Fruit fly (Drosophila melanogaster) whole organism, embryonic: ENCODE data around the gene CG3702.
A peak's percentile ranks its signal among the peaks of the same experiment; 100 is the strongest.

Experiments
- Aef1 ChIP-seq: fragments of 200-800 bp; sonication (Bioruptor generic); IDR thresholded peaks from 3 replicates; pipeline ENCODE4 v1.3.6; 2022; ENCODE audit warnings: missing biosample characterization, missing genetic modification characterization
- Asciz ChIP-seq: fragments of 200-800 bp; sonication (Bioruptor generic); optimal IDR thresholded peaks from 2 replicates; lab custom pipeline; 2017; ENCODE audit warnings: missing biosample characterization, mild to moderate bottlenecking, missing genetic modification characterization, missing genetic modification reagents
- Bgb ChIP-seq: fragments of 200-800 bp; sonication (Bioruptor generic); IDR thresholded peaks from 2 replicates; pipeline ENCODE4 v1.3.6; 2022; ENCODE audit warnings: missing biosample characterization, missing genetic modification characterization; ENCODE audit not compliant: partially characterized antibody
- Bteb2 ChIP-seq: fragments of 200-800 bp; sonication (Bioruptor generic); optimal IDR thresholded peaks from 2 replicates; lab custom pipeline; 2016; ENCODE audit warnings: missing biosample characterization, missing genetic modification characterization
- C15 ChIP-seq: fragments of 200-800 bp; sonication (Bioruptor generic); IDR thresholded peaks from 3 replicates; pipeline ENCODE4 v1.3.6; 2022; ENCODE audit warnings: missing biosample characterization, missing genetic modification characterization
- CG12155 ChIP-seq: fragments of 200-800 bp; sonication (Bioruptor generic); optimal IDR thresholded peaks from 3 replicates; lab custom pipeline; 2016; ENCODE audit warnings: missing biosample characterization, missing genetic modification characterization
- CG12236 ChIP-seq: fragments of 200-800 bp; sonication (Bioruptor generic); optimal IDR thresholded peaks from 2 replicates; lab custom pipeline; 2016; ENCODE audit warnings: missing biosample characterization, missing genetic modification characterization
- CG12299 ChIP-seq: fragments of 200-800 bp; sonication (Bioruptor generic); optimal IDR thresholded peaks from 2 replicates; lab custom pipeline; 2018; ENCODE audit warnings: missing biosample characterization, mild to moderate bottlenecking, missing genetic modification characterization
- CG12391 ChIP-seq: fragments of 200-800 bp; sonication (Bioruptor generic); optimal IDR thresholded peaks from 3 replicates; lab custom pipeline; 2018; ENCODE audit warnings: missing biosample characterization, mild to moderate bottlenecking, missing genetic modification characterization, moderate library complexity
- CG13287 ChIP-seq: fragments of 200-800 bp; sonication (Bioruptor generic); IDR thresholded peaks from 2 replicates; pipeline ENCODE4 v1.3.6; 2022; ENCODE audit warnings: missing biosample characterization, missing genetic modification characterization; ENCODE audit not compliant: partially characterized antibody
- CG13894 ChIP-seq: fragments of 200-800 bp; sonication (Bioruptor generic); optimal IDR thresholded peaks from 3 replicates; lab custom pipeline; 2018; ENCODE audit warnings: missing biosample characterization, mild to moderate bottlenecking, missing genetic modification characterization, moderate library complexity
- CG14014 ChIP-seq: fragments of 200-800 bp; sonication (Bioruptor generic); IDR thresholded peaks from 2 replicates; pipeline ENCODE4 v1.3.6; 2022; ENCODE audit warnings: missing biosample characterization, missing genetic modification characterization
- CG1603 ChIP-seq: fragments of 200-800 bp; sonication (Bioruptor generic); optimal IDR thresholded peaks from 2 replicates; lab custom pipeline; 2019; ENCODE audit warnings: missing biosample characterization, mild to moderate bottlenecking, missing genetic modification characterization, moderate library complexity
- CG16863 ChIP-seq: fragments of 200-800 bp; sonication (Bioruptor generic); optimal IDR thresholded peaks from 3 replicates; lab custom pipeline; 2016; ENCODE audit warnings: missing biosample characterization, missing genetic modification characterization
- CG30431 ChIP-seq: fragments of 200-800 bp; sonication (Bioruptor generic); optimal IDR thresholded peaks from 2 replicates; lab custom pipeline; 2017; ENCODE audit warnings: missing biosample characterization, missing genetic modification characterization
- CG3281 ChIP-seq: fragments of 200-800 bp; sonication (Bioruptor generic); optimal IDR thresholded peaks from 3 replicates; lab custom pipeline; 2017; ENCODE audit warnings: missing biosample characterization, mild to moderate bottlenecking, missing genetic modification characterization
- CG33557 ChIP-seq: fragments of 200-800 bp; sonication (Bioruptor generic); optimal IDR thresholded peaks from 2 replicates; lab custom pipeline; 2019; ENCODE audit warnings: missing biosample characterization, mild to moderate bottlenecking, missing genetic modification characterization, moderate library complexity
- CG3407 ChIP-seq: fragments of 200-800 bp; sonication (Bioruptor generic); optimal IDR thresholded peaks from 2 replicates; lab custom pipeline; 2018; ENCODE audit warnings: missing biosample characterization, mild to moderate bottlenecking, missing genetic modification characterization
- CG34224 ChIP-seq: fragments of 200-800 bp; sonication (Bioruptor generic); IDR thresholded peaks from 3 replicates; pipeline ENCODE4 v1.3.6; 2022; ENCODE audit warnings: missing biosample characterization, missing genetic modification characterization; ENCODE audit not compliant: partially characterized antibody
- CG3838 ChIP-seq: fragments of 200-800 bp; sonication (Bioruptor generic); optimal IDR thresholded peaks from 3 replicates; lab custom pipeline; 2016; ENCODE audit warnings: missing biosample characterization, missing genetic modification characterization
- CG6175 ChIP-seq: fragments of 200-800 bp; sonication (Bioruptor generic); IDR thresholded peaks from 3 replicates; pipeline ENCODE4 v1.3.6; 2022; ENCODE audit warnings: missing biosample characterization, missing genetic modification characterization
- CG7745 ChIP-seq: fragments of 200-800 bp; sonication (Bioruptor generic); optimal IDR thresholded peaks from 2 replicates; lab custom pipeline; 2018; ENCODE audit warnings: missing biosample characterization, mild to moderate bottlenecking, missing genetic modification characterization, moderate library complexity
- CG7786 ChIP-seq: fragments of 200-800 bp; sonication (Bioruptor generic); optimal IDR thresholded peaks from 2 replicates; lab custom pipeline; 2016; ENCODE audit warnings: missing biosample characterization, missing genetic modification characterization
- CG8281 ChIP-seq: fragments of 200-800 bp; sonication (Bioruptor generic); optimal IDR thresholded peaks from 2 replicates; lab custom pipeline; 2018; ENCODE audit warnings: missing biosample characterization, mild to moderate bottlenecking, missing genetic modification characterization, moderate library complexity
- CG8765 ChIP-seq: fragments of 200-800 bp; sonication (Bioruptor generic); IDR thresholded peaks from 2 replicates; pipeline ENCODE4 v1.3.6; 2022; ENCODE audit warnings: missing biosample characterization, missing genetic modification characterization
- CG9817 ChIP-seq: fragments of 200-800 bp; sonication (Bioruptor generic); optimal IDR thresholded peaks from 2 replicates; lab custom pipeline; 2018; ENCODE audit warnings: missing biosample characterization, mild to moderate bottlenecking, missing genetic modification characterization, moderate library complexity
- CG9932 ChIP-seq: fragments of 200-800 bp; sonication (Bioruptor generic); IDR thresholded peaks from 2 replicates; pipeline ENCODE4 v1.3.6; 2022; ENCODE audit warnings: missing biosample characterization, missing genetic modification characterization
- Chrac-16 ChIP-seq: fragments of 200-800 bp; sonication (Bioruptor generic); optimal IDR thresholded peaks from 3 replicates; lab custom pipeline; 2016; ENCODE audit warnings: missing biosample characterization, missing genetic modification characterization
- E2f2 ChIP-seq: fragments of 200-800 bp; sonication (Bioruptor generic); IDR thresholded peaks from 2 replicates; pipeline ENCODE4 v1.3.6; 2022; ENCODE audit warnings: missing biosample characterization, missing genetic modification characterization
- HLH3B ChIP-seq: fragments of 200-800 bp; sonication (Bioruptor generic); IDR thresholded peaks from 2 replicates; pipeline ENCODE4 v1.3.6; 2022; ENCODE audit warnings: missing biosample characterization, missing genetic modification characterization
- HLHmδ ChIP-seq: fragments of 200-800 bp; sonication (Bioruptor generic); optimal IDR thresholded peaks from 2 replicates; lab custom pipeline; 2018; ENCODE audit warnings: missing biosample characterization, mild to moderate bottlenecking, missing genetic modification characterization, moderate library complexity
- Stat92E ChIP-seq, 3 experiments: fragments of >200 bp in 2 of 3; fragments of 200-800 bp in 1 of 3; sonication (Bioruptor generic) in 1 of 3; optimal IDR thresholded peaks; 2 replicates each; lab custom pipeline; 2017 to 2019; ENCODE audit warnings: missing biosample characterization in 3 of 3, missing genetic modification characterization in 3 of 3, mild to moderate bottlenecking in 1 of 3, moderate library complexity in 1 of 3
- Trl ChIP-seq, 3 experiments: fragments of >200 bp in 2 of 3; fragments of 200-800 bp in 1 of 3; sonication (Bioruptor generic) in 1 of 3; optimal IDR thresholded peaks; 2 replicates in 1 of 3; 3 replicates in 2 of 3; lab custom pipeline; 2016 to 2017; ENCODE audit warnings: missing biosample characterization in 1 of 3, missing genetic modification characterization in 1 of 3
- br ChIP-seq: fragments of >200 bp; optimal IDR thresholded peaks from 2 replicates; lab custom pipeline; 2017
- cad ChIP-seq: fragments of >200 bp; optimal IDR thresholded peaks from 2 replicates; lab custom pipeline; 2017; ENCODE audit warnings: missing biosample characterization, missing genetic modification characterization
- caup ChIP-seq: fragments of 200-800 bp; sonication (Bioruptor generic); optimal IDR thresholded peaks from 3 replicates; lab custom pipeline; 2017; ENCODE audit warnings: missing biosample characterization, mild to moderate bottlenecking, missing genetic modification characterization, moderate library complexity; ENCODE audit not compliant: severe bottlenecking
- emc ChIP-seq: fragments of 200-800 bp; sonication (Bioruptor generic); optimal IDR thresholded peaks from 2 replicates; lab custom pipeline; 2016; ENCODE audit warnings: missing biosample characterization, missing genetic modification characterization
- ewg ChIP-seq: fragments of 200-800 bp; sonication (Bioruptor generic); optimal IDR thresholded peaks from 3 replicates; lab custom pipeline; 2017; ENCODE audit warnings: mild to moderate bottlenecking, missing biosample characterization, missing genetic modification reagents, missing genetic modification characterization
- jumu ChIP-seq: fragments of 200-800 bp; sonication (Bioruptor generic); optimal IDR thresholded peaks from 3 replicates; lab custom pipeline; 2016; ENCODE audit warnings: missing biosample characterization, missing genetic modification characterization
- luna ChIP-seq: fragments of 200-800 bp; sonication (Bioruptor generic); optimal IDR thresholded peaks from 2 replicates; lab custom pipeline; 2016; ENCODE audit warnings: missing biosample characterization, missing genetic modification characterization
- mld ChIP-seq: fragments of 200-800 bp; sonication (Bioruptor generic); IDR thresholded peaks from 3 replicates; pipeline ENCODE4 v1.3.6; 2022; ENCODE audit warnings: missing biosample characterization, missing genetic modification characterization; ENCODE audit not compliant: partially characterized antibody
- org-1 ChIP-seq: fragments of 200-800 bp; sonication (Bioruptor generic); optimal IDR thresholded peaks from 2 replicates; lab custom pipeline; 2017; ENCODE audit warnings: missing biosample characterization, missing genetic modification characterization
- run ChIP-seq: fragments of 200-800 bp; sonication (Bioruptor generic); optimal IDR thresholded peaks from 3 replicates; lab custom pipeline; 2018; ENCODE audit warnings: missing biosample characterization, mild to moderate bottlenecking, missing genetic modification characterization
- scrt ChIP-seq: fragments of 200-800 bp; sonication (Bioruptor generic); optimal IDR thresholded peaks from 2 replicates; lab custom pipeline; 2018; ENCODE audit warnings: missing biosample characterization, mild to moderate bottlenecking, missing genetic modification characterization, moderate library complexity
- sens-2 ChIP-seq: fragments of 200-800 bp; sonication (Bioruptor generic); IDR thresholded peaks from 2 replicates; pipeline ENCODE4 v1.3.6; 2022; ENCODE audit warnings: missing biosample characterization, missing genetic modification characterization
- sim ChIP-seq: fragments of 200-800 bp; sonication (Bioruptor generic); IDR thresholded peaks from 2 replicates; pipeline ENCODE4 v1.3.6; 2022; ENCODE audit warnings: missing biosample characterization, missing genetic modification characterization
- slou ChIP-seq: fragments of 200-800 bp; sonication (Bioruptor generic); optimal IDR thresholded peaks from 3 replicates; lab custom pipeline; 2016; ENCODE audit warnings: missing biosample characterization, missing genetic modification characterization
- sna ChIP-seq: fragments of 200-800 bp; sonication (Bioruptor generic); IDR thresholded peaks from 2 replicates; pipeline ENCODE4 v1.3.6; 2022; ENCODE audit warnings: missing biosample characterization, missing genetic modification characterization; ENCODE audit not compliant: partially characterized antibody
- tap ChIP-seq: fragments of 200-800 bp; optimal IDR thresholded peaks from 3 replicates; lab custom pipeline; 2019; ENCODE audit warnings: missing biosample characterization, mild to moderate bottlenecking, missing genetic modification characterization, moderate library complexity
- toy ChIP-seq: fragments of 200-800 bp; sonication (Bioruptor generic); IDR thresholded peaks from 2 replicates; pipeline ENCODE4 v1.3.6; 2022; ENCODE audit warnings: missing biosample characterization, missing genetic modification characterization
- tup ChIP-seq: fragments of 200-800 bp; sonication (Bioruptor generic); optimal IDR thresholded peaks from 2 replicates; lab custom pipeline; 2016; ENCODE audit warnings: missing biosample characterization, mild to moderate bottlenecking, missing genetic modification characterization, moderate library complexity

Gene CG3702

DNA sequence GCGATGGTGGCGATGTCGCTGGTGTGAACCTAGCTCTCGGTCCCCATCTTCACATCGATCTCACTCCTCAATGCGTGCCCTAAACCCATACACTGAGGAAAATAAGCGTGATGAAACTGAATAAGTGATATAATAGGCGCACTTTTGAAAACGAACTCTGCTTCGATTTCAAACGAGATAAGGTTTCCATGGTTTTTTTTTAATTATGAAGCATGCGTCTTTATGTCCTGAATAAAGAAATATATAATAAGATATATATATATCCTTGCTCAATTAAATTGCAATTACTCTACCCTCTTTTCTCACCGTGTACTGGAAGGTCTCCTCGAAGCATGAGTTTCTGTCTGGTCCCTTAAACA is 4.0 kb downstream of the CG3702 start (continued):
- TF ChIP-seq Asciz: peak; percentile 26
- no peak for TF ChIP-seq CG6175 (GFP tag; lab: Robert Waterston, UW)
- TF ChIP-seq CG13287 (GFP tag; lab: Robert Waterston, UW): no peak
- peak; percentile 62 for TF ChIP-seq CG30431 (GFP tag; lab: Kevin White, UChicago)
- TF ChIP-seq emc (GFP tag; lab: Kevin White, UChicago): no peak
- peak; percentile 27 for TF ChIP-seq org-1 (GFP tag; lab: Kevin White, UChicago)
- peak; percentile 46 for TF ChIP-seq tap (tag; lab: Kevin White, UChicago)
- TF ChIP-seq CG12299 (tag; lab: Kevin White, UChicago): no peak
- no peak; the same call in 2 of the 3 replicates for TF ChIP-seq Aef1 (GFP tag; lab: Robert Waterston, UW)
- TF ChIP-seq CG3838 (GFP tag; lab: Kevin White, UChicago): no peak
- peak; percentile 10 for TF ChIP-seq tup (GFP tag; lab: Kevin White, UChicago)
- no peak for TF ChIP-seq CG7745 (tag; lab: Kevin White, UChicago)
- peak; percentile 13 for TF ChIP-seq CG1603 (tag; lab: Kevin White, UChicago)
- TF ChIP-seq cad (GFP tag; lab: Kevin White, UChicago): no peak
- TF ChIP-seq CG3281: peak; percentile 63
- peak; percentile 2 for TF ChIP-seq ewg (GFP tag; lab: Kevin White, UChicago)
- no peak for TF ChIP-seq sens-2 (GFP tag; lab: Robert Waterston, UW)
- TF ChIP-seq CG12236 (GFP tag; lab: Kevin White, UChicago): no peak
- peak; percentile 18; the same call in 1 of the 2 replicates for TF ChIP-seq sim (GFP tag; lab: Robert Waterston, UW)
- TF ChIP-seq CG16863 (GFP tag; lab: Kevin White, UChicago): no peak
- peak; percentile 22 for TF ChIP-seq caup (GFP tag; lab: Kevin White, UChicago)
- TF ChIP-seq jumu (GFP tag; lab: Kevin White, UChicago): peak; percentile 21
- peak; percentile 88 for TF ChIP-seq CG33557 (GFP tag; lab: Kevin White, UChicago)
- TF ChIP-seq slou (GFP tag; lab: Kevin White, UChicago): no peak
- no peak for TF ChIP-seq CG13894 (tag; lab: Kevin White, UChicago)
- TF ChIP-seq luna: no peak
- no peak for TF ChIP-seq sna
- no peak for TF ChIP-seq CG7786 (GFP tag; lab: Kevin White, UChicago)
- no peak for TF ChIP-seq br
- TF ChIP-seq Trl (optimal IDR thresholded peaks at IDR 0.05; lab: Kevin White, UChicago): no peak
- TF ChIP-seq Trl (GFP tag; optimal IDR thresholded peaks at IDR 0.05; lab: Kevin White, UChicago): no peak
- peak; percentile 63 for TF ChIP-seq Chrac-16 (GFP tag; lab: Kevin White, UChicago)
- TF ChIP-seq CG14014: 0 out of 2 replicates have a peak, but pooled peaks have one; percentile 23
- no peak for TF ChIP-seq CG34224 (GFP tag; lab: Robert Waterston, UW)
- TF ChIP-seq mld (GFP tag; lab: Robert Waterston, UW): no peak
- TF ChIP-seq toy (GFP tag; lab: Robert Waterston, UW): no peak
- TF ChIP-seq Bteb2 (GFP tag; lab: Kevin White, UChicago): no peak
- TF ChIP-seq HLH3B (GFP tag; lab: Robert Waterston, UW): no peak
- no peak for TF ChIP-seq E2f2
- peak; percentile 58 for TF ChIP-seq CG3407 (GFP tag; lab: Kevin White, UChicago)
- no peak for TF ChIP-seq C15
- TF ChIP-seq run: no peak
- TF ChIP-seq CG9817 (tag; lab: Kevin White, UChicago): no peak
- peak; percentile 40 for TF ChIP-seq scrt (GFP tag; lab: Kevin White, UChicago)
- peak; percentile 57; the same call in 1 of the 2 replicates for TF ChIP-seq CG8765 (GFP tag; lab: Robert Waterston, UW)
- no peak for TF ChIP-seq Stat92E (GFP tag; optimal IDR thresholded peaks at IDR 0.05; lab: Kevin White, UChicago)
- TF ChIP-seq HLHmδ (GFP tag; lab: Kevin White, UChicago): no peak
- peak; percentile 46 for TF ChIP-seq CG12155 (GFP tag; lab: Kevin White, UChicago)
- TF ChIP-seq CG8281 (tag; lab: Kevin White, UChicago): peak; percentile 14
- TF ChIP-seq CG12391 (tag; lab: Kevin White, UChicago): peak; percentile 78
- no peak for TF ChIP-seq Bgb
- peak; percentile 71 for TF ChIP-seq CG9932 (GFP tag; lab: Robert Waterston, UW)
